Fruit fly (Drosophila melanogaster): Measurements from ENCODE around the gene CG42394.

- TF ChIP-seq CG8478 (optimal IDR thresholded peaks at IDR 0.05) (no peak), usp (GFP tag; optimal IDR thresholded peaks at IDR 0.05) (no peak), pan (optimal IDR thresholded peaks at IDR 0.05) (no peak), psq (optimal IDR thresholded peaks at IDR 0.05) (no peak), Dll (optimal IDR thresholded peaks at IDR 0.05) (no peak), EcR (GFP tag; optimal IDR thresholded peaks at IDR 0.05) (no peak)
Measured at dm6 chr3R:10859713-10860112, 10.1 kb downstream of the CG42394 start, which contains the start of gene CG14694.

Measured in whole organism.